Fruit fly (Drosophila melanogaster): ENCODE measurements around the gene mRpS10.

Gene mRpS10

dm6 chr3R:15262710-15263672, 33.5 kb downstream of the mRpS10 start, which contains the start of the genes eIF2gamma and Set:
eIF2gamma (minus strand) TSS chr3R:15263458.
Set (plus strand) TSS chr3R:15263552.
- TF ChIP-seq CG9948 (tag; optimal IDR thresholded peaks at IDR 0.05) (no peak), CG12605 (GFP tag; IDR thresholded peaks at IDR 0.05) (no peak), rn (GFP tag; IDR thresholded peaks at IDR 0.05) (no peak), gl (tag; optimal IDR thresholded peaks at IDR 0.05) (no peak), CG32121 (GFP tag; IDR thresholded peaks at IDR 0.05) (no peak), Ets98B (GFP tag; IDR thresholded peaks at IDR 0.05) (no peak), CG10348 (GFP tag; IDR thresholded peaks at IDR 0.05) (no peak), CG13204 (GFP tag; optimal IDR thresholded peaks at IDR 0.05) (no peak), CG4496 (GFP tag; IDR thresholded peaks at IDR 0.05) (no peak), Snoo (tag; optimal IDR thresholded peaks at IDR 0.05) (no peak), CG8301 (tag; optimal IDR thresholded peaks at IDR 0.05) (no peak), fd96Ca (GFP tag; IDR thresholded peaks at IDR 0.05) (no peak), EcR (GFP tag; optimal IDR thresholded peaks at IDR 0.05) (no peak), Pif1A (GFP tag; optimal IDR thresholded peaks at IDR 0.05) (no peak)

- TF ChIP-seq Pif1B (GFP tag; optimal IDR thresholded peaks at IDR 0.05): no peak
- TF ChIP-seq rn (GFP tag; IDR thresholded peaks at IDR 0.05): no peak
These were observed 34.5 kb downstream of the mRpS10 start for dm6 chr3R:15263946-15264345.

- no peak for TF ChIP-seq fd96Ca (GFP tag; IDR thresholded peaks at IDR 0.05)
- TF ChIP-seq EcR (GFP tag; optimal IDR thresholded peaks at IDR 0.05): no peak
These were observed 36.1 kb downstream of the mRpS10 start, which contains the start of gene ATPsynO for dm6 chr3R:15265406-15266040. ATPsynO (plus strand) TSS chr3R:15265591.

DNA sequence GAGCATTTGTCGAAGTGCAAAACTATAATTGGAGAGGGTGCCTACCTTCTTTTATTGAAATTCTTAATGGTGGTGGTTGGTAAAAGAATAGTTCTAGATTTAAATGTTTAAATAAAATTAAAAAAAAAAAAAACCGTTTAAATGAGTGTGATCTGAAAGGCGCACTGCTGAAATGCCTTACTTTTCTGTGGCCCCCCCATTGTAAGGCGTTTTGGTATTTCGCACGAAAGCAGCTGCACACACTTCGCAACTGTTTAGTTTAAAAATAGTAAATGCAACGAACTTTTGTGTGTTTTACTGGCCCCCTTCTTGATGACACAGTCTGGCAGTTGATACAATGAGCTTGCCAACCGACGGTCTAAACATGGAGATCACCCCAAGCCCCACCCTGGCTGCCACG, 39.0 kb downstream of the mRpS10 start, which contains the start of the genes CG14864 and Zip88E:
CG14864 (minus strand) TSS at position 113 of the 400 bp plus-strand sequence.
Zip88E (plus strand) TSS at position 237 of the 400 bp plus-strand sequence.
- TF ChIP-seq CG8159 (tag; optimal IDR thresholded peaks at IDR 0.05) (no peak), rn (GFP tag; IDR thresholded peaks at IDR 0.05) (no peak), CG12605 (GFP tag; IDR thresholded peaks at IDR 0.05) (no peak), CG4496 (GFP tag; IDR thresholded peaks at IDR 0.05) (no peak), gl (tag; optimal IDR thresholded peaks at IDR 0.05) (no peak), CG10348 (GFP tag; IDR thresholded peaks at IDR 0.05) (no peak), CG34367 (tag; optimal IDR thresholded peaks at IDR 0.05) (no peak), D1 (tag; optimal IDR thresholded peaks at IDR 0.05) (no peak), CG32121 (GFP tag; IDR thresholded peaks at IDR 0.05) (no peak), Ets98B (GFP tag; IDR thresholded peaks at IDR 0.05) (no peak), CG17806 (tag; optimal IDR thresholded peaks at IDR 0.05) (no peak), Pif1B (GFP tag; optimal IDR thresholded peaks at IDR 0.05) (no peak), CG14655 (GFP tag; optimal IDR thresholded peaks at IDR 0.05) (no peak), CG9948 (tag; optimal IDR thresholded peaks at IDR 0.05) (no peak), CG15710 (tag; optimal IDR thresholded peaks at IDR 0.05) (no peak), CG8301 (tag; optimal IDR thresholded peaks at IDR 0.05) (no peak), Pif1A (GFP tag; optimal IDR thresholded peaks at IDR 0.05) (no peak)

- TF ChIP-seq CG17806 (tag; optimal IDR thresholded peaks at IDR 0.05) (no peak), Ets98B (GFP tag; IDR thresholded peaks at IDR 0.05) (no peak), EcR (GFP tag; optimal IDR thresholded peaks at IDR 0.05) (no peak), D1 (tag; optimal IDR thresholded peaks at IDR 0.05) (no peak), CG4496 (GFP tag; IDR thresholded peaks at IDR 0.05) (no peak), CG10348 (GFP tag; IDR thresholded peaks at IDR 0.05) (no peak), Snoo (tag; optimal IDR thresholded peaks at IDR 0.05) (no peak), rn (GFP tag; IDR thresholded peaks at IDR 0.05) (no peak)
These were observed 39.4 kb downstream of the mRpS10 start for dm6 chr3R:15268856-15269255.

- TF ChIP-seq CG10348 (GFP tag; IDR thresholded peaks at IDR 0.05) (peak; percentile 83), CG8159 (tag; optimal IDR thresholded peaks at IDR 0.05) (peak; percentile 99), D1 (tag; optimal IDR thresholded peaks at IDR 0.05) (no peak), CG4496 (GFP tag; IDR thresholded peaks at IDR 0.05) (peak; percentile 93), EcR (GFP tag; optimal IDR thresholded peaks at IDR 0.05) (peak; percentile 85), CG8301 (tag; optimal IDR thresholded peaks at IDR 0.05) (peak; percentile 98), Pif1B (GFP tag; optimal IDR thresholded peaks at IDR 0.05) (no peak), Ets98B (GFP tag; IDR thresholded peaks at IDR 0.05) (peak; percentile 90), Pif1A (GFP tag; optimal IDR thresholded peaks at IDR 0.05) (no peak), rn (GFP tag; IDR thresholded peaks at IDR 0.05) (peak; percentile 87), CG15710 (tag; optimal IDR thresholded peaks at IDR 0.05) (peak; percentile 98), CG14655 (GFP tag; optimal IDR thresholded peaks at IDR 0.05) (no peak), CG12605 (GFP tag; IDR thresholded peaks at IDR 0.05) (peak; percentile 94), gl (tag; optimal IDR thresholded peaks at IDR 0.05) (peak; percentile 91), CG13204 (GFP tag; optimal IDR thresholded peaks at IDR 0.05) (no peak), Snoo (tag; optimal IDR thresholded peaks at IDR 0.05) (peak; percentile 97), fd96Ca (GFP tag; IDR thresholded peaks at IDR 0.05) (peak; percentile 67; the same call in 2 of the 3 replicates), CG9948 (tag; optimal IDR thresholded peaks at IDR 0.05) (peak; percentile 98), CG17806 (tag; optimal IDR thresholded peaks at IDR 0.05) (peak; percentile 98), CG32121 (GFP tag; IDR thresholded peaks at IDR 0.05) (peak; percentile 96), CG34367 (tag; optimal IDR thresholded peaks at IDR 0.05) (peak; percentile 97)
These were observed 45.7 kb downstream of the mRpS10 start, which contains the start of the genes Cp190 and CG4338 for dm6 chr3R:15275158-15275623. Cp190 (minus strand) TSS chr3R:15275241. CG4338 (plus strand) TSS chr3R:15275522.

Data from whole organism, pupa.